Fruit fly (Drosophila melanogaster): ENCODE data around the gene CG14861.

The CG14861 gene

DNA sequence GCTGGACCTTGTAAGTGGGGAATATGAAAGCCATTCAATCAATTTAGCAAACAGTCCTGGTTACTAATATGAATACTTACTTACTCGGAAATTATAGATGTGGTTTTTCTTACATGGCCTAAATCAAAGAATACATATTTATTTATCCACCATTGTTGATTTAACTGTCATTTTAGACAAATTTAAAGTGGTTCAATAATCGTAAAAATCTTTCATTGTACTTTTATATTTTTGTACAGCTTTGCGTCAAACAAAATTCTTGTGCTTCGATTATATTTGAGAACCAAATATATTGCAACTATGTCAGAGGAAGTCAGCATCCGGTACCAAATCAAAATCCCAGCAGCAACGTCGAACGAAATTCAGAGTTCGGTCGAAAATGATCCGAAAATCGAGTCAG lies at the start of gene CG14861:
Gene CG14861, plus strand, starts transcription at position 301 of the 400 bp plus-strand sequence.
- TF ChIP-seq CG17186 (GFP tag; optimal IDR thresholded peaks at IDR 0.05) (no peak), ftz-f1 (GFP tag; optimal IDR thresholded peaks at IDR 0.05) (no peak), Side (GFP tag; optimal IDR thresholded peaks at IDR 0.05) (no peak), pzg (GFP tag; optimal IDR thresholded peaks at IDR 0.05) (no peak), Atf3 (GFP tag; optimal IDR thresholded peaks at IDR 0.05) (no peak), mirr (GFP tag; optimal IDR thresholded peaks at IDR 0.05) (no peak), run (tag; optimal IDR thresholded peaks at IDR 0.05) (no peak), Hmr (GFP tag; optimal IDR thresholded peaks at IDR 0.05) (no peak), CG2875 (GFP tag; optimal IDR thresholded peaks at IDR 0.05) (no peak), CG3407 (GFP tag; optimal IDR thresholded peaks at IDR 0.05) (no peak)

DNA sequence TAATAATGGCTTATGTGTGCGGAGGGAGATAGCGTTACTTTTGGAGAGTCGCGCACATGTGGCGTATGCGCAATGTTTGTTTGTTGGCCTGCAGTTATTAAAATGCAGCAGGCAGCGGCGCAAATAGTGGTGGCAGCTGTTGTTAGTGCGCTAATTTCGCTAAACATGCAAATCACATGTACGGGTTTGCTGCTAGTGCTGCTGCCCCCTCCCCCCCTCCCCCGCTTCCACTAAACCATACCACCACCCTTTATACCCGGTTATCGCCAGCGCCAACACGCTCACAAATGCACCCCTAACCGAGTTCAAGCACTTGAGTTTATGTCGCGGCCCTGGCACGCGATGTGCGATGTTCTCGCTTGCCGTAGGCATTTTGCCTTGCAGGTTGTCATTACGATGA lies 49.3 kb upstream of the CG14861 start:
- TF ChIP-seq CG10979 (tag; optimal IDR thresholded peaks at IDR 0.05) = no peak
- TF ChIP-seq CG9817 (tag; optimal IDR thresholded peaks at IDR 0.05) = no peak

DNA sequence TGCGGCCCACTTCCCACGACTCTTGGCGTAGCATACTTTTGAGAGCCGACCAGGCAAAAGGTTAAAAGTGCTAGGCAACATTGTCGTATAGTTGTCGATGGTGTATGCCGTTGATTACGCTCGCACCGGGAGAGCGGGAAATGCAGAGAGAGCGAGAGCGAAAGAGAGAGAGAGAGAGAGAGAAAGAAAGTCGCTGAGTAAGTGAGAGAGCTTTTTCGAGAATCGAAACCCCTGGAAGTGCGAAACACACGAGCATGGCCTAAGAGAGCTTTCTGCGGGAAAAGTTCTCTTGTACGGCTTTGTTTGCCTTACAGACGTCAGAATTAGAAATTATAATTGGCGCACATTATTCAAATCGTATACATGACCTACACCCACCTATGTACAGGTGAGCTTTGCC lies 28.4 kb upstream of the CG14861 start:
- TF ChIP-seq eyg (GFP tag; optimal IDR thresholded peaks at IDR 0.05) (no peak), CG33557 (GFP tag; optimal IDR thresholded peaks at IDR 0.05) (no peak), Optix (GFP tag; IDR thresholded peaks at IDR 0.05) (no peak), Ets65A (GFP tag) (peak; percentile 93), br (optimal IDR thresholded peaks at IDR 0.05) (no peak), CG7556 (GFP tag; optimal IDR thresholded peaks at IDR 0.05) (no peak), CG16813 (GFP tag; IDR thresholded peaks at IDR 0.05; ENCODE audit: partially characterized antibody) (no peak), chinmo (GFP tag; IDR thresholded peaks at IDR 0.05; ENCODE audit: partially characterized antibody) (0 out of 4 replicates have a peak, but pooled peaks have one; percentile 15), ATbp (GFP tag; optimal IDR thresholded peaks at IDR 0.05) (no peak), klu (GFP tag; IDR thresholded peaks at IDR 0.05) (no peak), CG18599 (GFP tag; optimal IDR thresholded peaks at IDR 0.05) (no peak), CG9215 (GFP tag; IDR thresholded peaks at IDR 0.05) (no peak), CG6689 (GFP tag; IDR thresholded peaks at IDR 0.05) (no peak), Trl (optimal IDR thresholded peaks at IDR 0.05) (peak; percentile 63 to 87), Trl (GFP tag; optimal IDR thresholded peaks at IDR 0.05) (no peak), HLH4C (GFP tag; IDR thresholded peaks at IDR 0.05; ENCODE audit: partially characterized antibody) (no peak), CG12155 (GFP tag; optimal IDR thresholded peaks at IDR 0.05) (no peak), ind (GFP tag; optimal IDR thresholded peaks at IDR 0.05) (no peak), CG12942 (GFP tag; optimal IDR thresholded peaks at IDR 0.05) (no peak), CG10321 (GFP tag; IDR thresholded peaks at IDR 0.05) (no peak), CG2712 (tag; optimal IDR thresholded peaks at IDR 0.05) (no peak), zen2 (GFP tag; IDR thresholded peaks at IDR 0.05; ENCODE audit: partially characterized antibody) (peak; percentile 42; the same call in 1 of the 3 replicates), Eip74EF (GFP tag; optimal IDR thresholded peaks at IDR 0.05) (no peak), pum (GFP tag; optimal IDR thresholded peaks at IDR 0.05) (no peak), Mrtf (GFP tag; IDR thresholded peaks at IDR 0.05) (no peak), toy (GFP tag; IDR thresholded peaks at IDR 0.05) (no peak), pb (GFP tag; optimal IDR thresholded peaks at IDR 0.05) (no peak)
